Worm (Caenorhabditis elegans): ENCODE measurements around the gene cld-1.

- no peak for TF ChIP-seq nhr-237 (tag; optimal IDR thresholded peaks at IDR 0.05)
- TF ChIP-seq lsy-2 (tag; optimal IDR thresholded peaks at IDR 0.05) = no peak
- TF ChIP-seq lin-13 (tag; optimal IDR thresholded peaks at IDR 0.05) = no peak
- no peak for TF ChIP-seq lin-32 (GFP tag; optimal IDR thresholded peaks at IDR 0.05)
- TF ChIP-seq nhr-2 (tag; optimal IDR thresholded peaks at IDR 0.05) = no peak
- TF ChIP-seq unc-62 (GFP tag; optimal IDR thresholded peaks at IDR 0.05) = no peak
- TF ChIP-seq cnd-1 (tag; optimal IDR thresholded peaks at IDR 0.05) = no peak
- no peak for TF ChIP-seq elt-3 (tag; optimal IDR thresholded peaks at IDR 0.05)
These were observed 12.4 kb upstream of the cld-1 start, which contains the start of gene F55G11.10 for ce11 chrIV:12948470-12948869.
